Worm (Caenorhabditis elegans) whole organism, L1 larva: ENCODE data around the gene C03B1.3.

Experiments used
- F16B12.6 ChIP-seq: fragments of 150-350 bp; optimal IDR thresholded peaks from 2 replicates; lab custom pipeline; 2014; ENCODE audit warnings: missing biosample characterization, missing genetic modification characterization
- Y116A8C.19 ChIP-seq: sonication (generic microtip); optimal IDR thresholded peaks from 2 replicates; lab custom pipeline; 2016; ENCODE audit warnings: missing compliant biosample characterization, missing genetic modification characterization, borderline replicate concordance
- alr-1 ChIP-seq: fragments of 200-800 bp; sonication (Bioruptor generic); optimal IDR thresholded peaks from 2 replicates; lab custom pipeline; 2018; ENCODE audit warnings: borderline replicate concordance, mild to moderate bottlenecking, missing genetic modification characterization, missing compliant biosample characterization
- ceh-63 ChIP-seq: fragments of 200-800 bp; sonication (Bioruptor generic); optimal IDR thresholded peaks from 2 replicates; lab custom pipeline; 2018; ENCODE audit warnings: mild to moderate bottlenecking, missing genetic modification characterization, missing compliant biosample characterization
- ceh-8 ChIP-seq: fragments of 200-800 bp; sonication (Bioruptor generic); optimal IDR thresholded peaks from 2 replicates; lab custom pipeline; 2018; ENCODE audit warnings: mild to moderate bottlenecking, missing genetic modification characterization, moderate library complexity, missing compliant biosample characterization
- ceh-88 ChIP-seq: fragments of 200-800 bp; sonication (Bioruptor generic); IDR thresholded peaks from 2 replicates; pipeline ENCODE4 v1.3.6; 2022; ENCODE audit warnings: missing genetic modification characterization, missing compliant biosample characterization
- ces-1 ChIP-seq: fragments of 150-350 bp; optimal IDR thresholded peaks from 2 replicates; lab custom pipeline; 2014; ENCODE audit warnings: missing biosample characterization, missing genetic modification reagents, missing genetic modification characterization
- dpl-1 ChIP-seq, 3 experiments: fragments of 150-350 bp in 2 of 3; sonication (generic microtip) in 1 of 3; optimal IDR thresholded peaks; 2 replicates each; lab custom pipeline; 2014 to 2017; ENCODE audit warnings: missing biosample characterization in 3 of 3, missing genetic modification characterization in 3 of 3, missing genetic modification reagents in 3 of 3
- egl-13 ChIP-seq: sonication (generic microtip); optimal IDR thresholded peaks from 2 replicates; lab custom pipeline; 2016; ENCODE audit warnings: missing genotype, missing genetic modification reagents, missing genetic modification characterization, missing compliant biosample characterization
- egl-27 ChIP-seq, 2 experiments: fragments of 150-350 bp in 1 of 2; sonication (generic microtip); optimal IDR thresholded peaks; 3 replicates each; lab custom pipeline; 2017 to 2018; ENCODE audit warnings: missing biosample characterization in 2 of 2, missing genetic modification characterization in 2 of 2, missing genetic modification reagents in 2 of 2
- fkh-10 ChIP-seq: sonication (generic microtip); optimal IDR thresholded peaks from 2 replicates; lab custom pipeline; 2017; ENCODE audit warnings: missing biosample characterization, missing genetic modification reagents, missing genetic modification characterization
- fkh-8 ChIP-seq: sonication (generic microtip); optimal IDR thresholded peaks from 2 replicates; lab custom pipeline; 2016; ENCODE audit warnings: mild to moderate bottlenecking, missing genetic modification characterization, missing compliant biosample characterization
- grh-1 ChIP-seq: fragments of 200-800 bp; sonication (Bioruptor generic); IDR thresholded peaks from 2 replicates; pipeline ENCODE4 v1.3.6; 2022; ENCODE audit warnings: missing genetic modification reagents, missing genetic modification characterization, missing compliant biosample characterization
- hlh-17 ChIP-seq: fragments of 200-800 bp; sonication (Bioruptor generic); optimal IDR thresholded peaks from 2 replicates; lab custom pipeline; 2018; ENCODE audit warnings: missing genetic modification characterization, mild to moderate bottlenecking, missing compliant biosample characterization, moderate library complexity, borderline replicate concordance
- isw-1 ChIP-seq: fragments of 200-800 bp; sonication (Bioruptor generic); IDR thresholded peaks from 2 replicates; pipeline ENCODE4 v1.3.6; 2022; ENCODE audit warnings: missing genetic modification characterization, missing compliant biosample characterization
- lin-14 ChIP-seq: fragments of 200-800 bp; sonication (Bioruptor generic); optimal IDR thresholded peaks from 2 replicates; lab custom pipeline; 2018; ENCODE audit warnings: mild to moderate bottlenecking, missing genetic modification characterization, moderate library complexity, missing compliant biosample characterization
- lin-39 ChIP-seq: fragments of 150-350 bp; optimal IDR thresholded peaks from 2 replicates; lab custom pipeline; 2014; ENCODE audit warnings: missing biosample characterization, missing genetic modification reagents, missing genetic modification characterization
- lir-3 ChIP-seq: sonication (generic microtip); optimal IDR thresholded peaks from 2 replicates; lab custom pipeline; 2016; ENCODE audit warnings: mild to moderate bottlenecking, missing genetic modification characterization, moderate library complexity, missing compliant biosample characterization; ENCODE audit not compliant: poor library complexity
- mab-9 ChIP-seq: fragments of 200-800 bp; sonication (Bioruptor generic); IDR thresholded peaks from 2 replicates; pipeline ENCODE4 v1.3.6; 2022; ENCODE audit warnings: missing genetic modification reagents, missing genetic modification characterization, missing compliant biosample characterization
- mef-2 ChIP-seq: fragments of 150-350 bp; optimal IDR thresholded peaks from 2 replicates; lab custom pipeline; 2014; ENCODE audit warnings: missing biosample characterization, missing genetic modification characterization
- mep-1 ChIP-seq: fragments of 150-350 bp; optimal IDR thresholded peaks from 2 replicates; lab custom pipeline; 2014; ENCODE audit warnings: missing biosample characterization, missing genetic modification characterization
- nhr-19 ChIP-seq: fragments of 200-800 bp; sonication (Bioruptor generic); conservative IDR thresholded peaks from 2 replicates; pipeline ENCODE4 v1.3.6; 2022; ENCODE audit warnings: missing genetic modification characterization, missing compliant biosample characterization
- nhr-28 ChIP-seq: fragments of 150-350 bp; optimal IDR thresholded peaks from 2 replicates; lab custom pipeline; 2014; ENCODE audit warnings: missing biosample characterization, missing genetic modification characterization
- nhr-47 ChIP-seq: sonication (generic microtip); optimal IDR thresholded peaks from 2 replicates; lab custom pipeline; 2016; ENCODE audit warnings: mild to moderate bottlenecking, missing genetic modification characterization, moderate library complexity, missing compliant biosample characterization
- nhr-71 ChIP-seq: sonication (generic microtip); optimal IDR thresholded peaks from 2 replicates; lab custom pipeline; 2016; ENCODE audit warnings: mild to moderate bottlenecking, missing genetic modification characterization, moderate library complexity, missing compliant biosample characterization
- nhr-85 ChIP-seq: sonication (generic microtip); peaks from one replicate; lab custom pipeline; 2016; ENCODE audit warnings: missing genetic modification characterization, inconsistent platforms, missing compliant biosample characterization
- nhr-90 ChIP-seq: sonication (generic microtip); optimal IDR thresholded peaks from 2 replicates; lab custom pipeline; 2016; ENCODE audit warnings: mild to moderate bottlenecking, missing genetic modification characterization, missing compliant biosample characterization; ENCODE audit not compliant: poor library complexity
- pax-3 ChIP-seq: fragments of 200-800 bp; sonication (Bioruptor generic); optimal IDR thresholded peaks from 2 replicates; lab custom pipeline; 2018; ENCODE audit warnings: mild to moderate bottlenecking, missing genetic modification characterization, moderate library complexity, missing compliant biosample characterization
- pqm-1 ChIP-seq: sonication (generic microtip); optimal IDR thresholded peaks from 3 replicates; lab custom pipeline; 2017; ENCODE audit warnings: missing biosample characterization, missing genetic modification characterization
- rnt-1 ChIP-seq: sonication (generic microtip); optimal IDR thresholded peaks from 2 replicates; lab custom pipeline; 2016; ENCODE audit warnings: mild to moderate bottlenecking, missing genetic modification characterization, moderate library complexity, missing compliant biosample characterization
- skn-1 ChIP-seq: fragments of 150-350 bp; optimal IDR thresholded peaks from 2 replicates; lab custom pipeline; 2014; ENCODE audit warnings: missing biosample characterization, missing genetic modification characterization
- snpc-4 ChIP-seq: fragments of 150-350 bp; optimal IDR thresholded peaks from 2 replicates; lab custom pipeline; 2014; ENCODE audit warnings: missing biosample characterization, missing genetic modification characterization
- sptf-1 ChIP-seq: fragments of 150-350 bp; optimal IDR thresholded peaks from 2 replicates; lab custom pipeline; 2014; ENCODE audit warnings: missing biosample characterization, missing genetic modification characterization
- sup-37 ChIP-seq: fragments of 200-800 bp; sonication (Bioruptor generic); optimal IDR thresholded peaks from 2 replicates; lab custom pipeline; 2018; ENCODE audit warnings: mild to moderate bottlenecking, missing genetic modification characterization, missing compliant biosample characterization
- swsn-7 ChIP-seq: sonication (generic microtip); optimal IDR thresholded peaks from 2 replicates; lab custom pipeline; 2016; ENCODE audit warnings: missing genetic modification characterization, missing compliant biosample characterization
- tbx-2 ChIP-seq: sonication (generic microtip); optimal IDR thresholded peaks from 2 replicates; lab custom pipeline; 2016; ENCODE audit warnings: missing genetic modification characterization, missing compliant biosample characterization
- tlp-1 ChIP-seq: fragments of 150-350 bp; optimal IDR thresholded peaks from 2 replicates; lab custom pipeline; 2014; ENCODE audit warnings: missing biosample characterization, missing genetic modification characterization
- unc-130 ChIP-seq: fragments of 150-350 bp; optimal IDR thresholded peaks from 2 replicates; lab custom pipeline; 2017; ENCODE audit warnings: missing biosample characterization, missing genetic modification characterization, inconsistent platforms
- unc-30 ChIP-seq: sonication (generic microtip); optimal IDR thresholded peaks from 2 replicates; lab custom pipeline; 2017; ENCODE audit warnings: missing biosample characterization, missing genetic modification characterization
- unc-86 ChIP-seq: sonication (generic microtip); optimal IDR thresholded peaks from 2 replicates; lab custom pipeline; 2016; ENCODE audit warnings: missing genetic modification characterization, missing compliant biosample characterization
- xbp-1 ChIP-seq: sonication (generic microtip); optimal IDR thresholded peaks from 2 replicates; lab custom pipeline; 2016; ENCODE audit warnings: missing genetic modification characterization, missing compliant biosample characterization
- ztf-4 ChIP-seq: fragments of 150-350 bp; optimal IDR thresholded peaks from 2 replicates; lab custom pipeline; 2014; ENCODE audit warnings: missing biosample characterization, missing genetic modification characterization

C03B1.3 gene

ce11 chrX:6357772-6358171 is 8.0 kb upstream of the C03B1.3 start, which contains the start of gene C03B1.10:
Gene C03B1.10, minus strand, starts transcription at chrX:6357872.
- TF ChIP-seq nhr-71 (tag; lab: Kevin White, UChicago) = no peak
- TF ChIP-seq dpl-1 (GFP tag; optimal IDR thresholded peaks at IDR 0.05; lab: Kevin White, UChicago) = no peak
- no peak for TF ChIP-seq tbx-2
- no peak for TF ChIP-seq egl-13 (tag; lab: Kevin White, UChicago)
- TF ChIP-seq rnt-1 (tag; lab: Kevin White, UChicago) = no peak
- no peak for TF ChIP-seq lin-14 (GFP tag; lab: Kevin White, UChicago)
- TF ChIP-seq nhr-28 (tag; lab: Kevin White, UChicago) = no peak
- no peak for TF ChIP-seq nhr-47 (tag; lab: Kevin White, UChicago)
- no peak for TF ChIP-seq alr-1 (tag; lab: Kevin White, UChicago)
- no peak for TF ChIP-seq xbp-1 (tag; lab: Kevin White, UChicago)
- TF ChIP-seq mef-2 (tag; lab: Kevin White, UChicago) = no peak

- TF ChIP-seq ceh-88 (no peak), nhr-19 (GFP tag; lab: Robert Waterston, UW) (no peak), nhr-90 (tag; lab: Kevin White, UChicago) (no peak), ceh-8 (GFP tag; lab: Kevin White, UChicago) (no peak), hlh-17 (no peak), sptf-1 (tag; lab: Kevin White, UChicago) (no peak), swsn-7 (tag; lab: Kevin White, UChicago) (no peak), rnt-1 (tag; lab: Kevin White, UChicago) (no peak), unc-86 (tag; lab: Kevin White, UChicago) (no peak), ces-1 (GFP tag; lab: Kevin White, UChicago) (no peak), ceh-63 (GFP tag; lab: Kevin White, UChicago) (no peak), fkh-10 (GFP tag; lab: Kevin White, UChicago) (no peak), F16B12.6 (tag; lab: Kevin White, UChicago) (no peak), mep-1 (tag; lab: Kevin White, UChicago) (no peak), sup-37 (no peak), unc-130 (no peak), Y116A8C.19 (tag; lab: Kevin White, UChicago) (no peak), tlp-1 (tag; lab: Kevin White, UChicago) (no peak), skn-1 (tag; lab: Kevin White, UChicago) (no peak)
These were observed 5.7 kb upstream of the C03B1.3 start for ce11 chrX:6360077-6360476.

ce11 chrX:6360658-6361057 is 5.2 kb upstream of the C03B1.3 start, which contains the start of gene C03B1.14:
Gene C03B1.14, minus strand, starts transcription at chrX:6360758.
- TF ChIP-seq pqm-1 (tag; lab: Kevin White, UChicago) (no peak), isw-1 (GFP tag; lab: Robert Waterston, UW) (no peak), mef-2 (tag; lab: Kevin White, UChicago) (no peak), unc-30 (tag; lab: Kevin White, UChicago) (no peak), grh-1 (GFP tag; lab: Robert Waterston, UW) (no peak), snpc-4 (tag; lab: Kevin White, UChicago) (no peak), mab-9 (GFP tag; lab: Robert Waterston, UW) (no peak), unc-86 (tag; lab: Kevin White, UChicago) (no peak), alr-1 (tag; lab: Kevin White, UChicago) (no peak), egl-27 (tag; optimal IDR thresholded peaks at IDR 0.05; lab: Kevin White, UChicago) (no peak), pax-3 (tag; lab: Kevin White, UChicago) (no peak), lin-39 (tag; lab: Kevin White, UChicago) (no peak), tlp-1 (tag; lab: Kevin White, UChicago) (no peak), swsn-7 (tag; lab: Kevin White, UChicago) (no peak), ces-1 (GFP tag; lab: Kevin White, UChicago) (no peak), lir-3 (tag; lab: Kevin White, UChicago) (no peak), ztf-4 (tag; lab: Kevin White, UChicago) (no peak), fkh-8 (tag; lab: Kevin White, UChicago) (no peak), nhr-85 (tag; lab: Kevin White, UChicago) (no peak)
- TF ChIP-seq, all 84 proteins: peak for 0
